Worm (Caenorhabditis elegans): ENCODE measurements around the gene mdh-2.

Gene mdh-2

DNA sequence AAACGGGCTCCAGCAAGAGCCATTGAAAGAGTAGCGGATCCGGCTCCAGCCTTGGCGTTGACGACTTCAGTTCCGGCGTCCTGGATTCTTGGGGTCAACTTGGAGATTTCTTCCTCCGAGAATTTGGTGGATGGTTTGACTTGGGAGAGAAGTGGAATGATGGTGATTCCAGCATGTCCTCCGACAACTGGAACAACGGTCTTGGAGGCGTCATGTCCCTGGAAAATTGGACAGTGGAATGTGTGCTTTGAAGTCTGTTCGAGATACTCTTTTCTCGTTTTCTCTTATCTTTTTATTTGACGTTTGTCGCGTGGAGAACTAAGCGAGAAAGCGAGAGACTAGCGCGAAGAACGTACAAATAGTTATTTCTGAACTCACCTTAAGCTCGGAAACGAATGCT lies 839 bp downstream of the mdh-2 start:
- TF ChIP-seq daf-19 (GFP tag; conservative IDR thresholded peaks at IDR 0.05) (no peak), dpl-1 (GFP tag; optimal IDR thresholded peaks at IDR 0.05) (no peak), tra-1 (GFP tag; IDR thresholded peaks at IDR 0.05) (no peak), set-16 (GFP tag; IDR thresholded peaks at IDR 0.05) (peak; percentile 15; the same call in 1 of the 2 replicates), F37D6.2 (tag; optimal IDR thresholded peaks at IDR 0.05) (no peak), zfp-3 (GFP tag; conservative IDR thresholded peaks at IDR 0.05) (0 out of 2 replicates have a peak, but pooled peaks have one; percentile 72), nhr-28 (tag; optimal IDR thresholded peaks at IDR 0.05) (peak; percentile 1), mxl-3 (GFP tag; optimal IDR thresholded peaks at IDR 0.05) (no peak), aha-1 (tag) (peak; percentile 45), lin-13 (GFP tag; optimal IDR thresholded peaks at IDR 0.05) (no peak), lim-7 (GFP tag; IDR thresholded peaks at IDR 0.05) (0 out of 2 replicates have a peak, but pooled peaks have one; percentile 23)

DNA sequence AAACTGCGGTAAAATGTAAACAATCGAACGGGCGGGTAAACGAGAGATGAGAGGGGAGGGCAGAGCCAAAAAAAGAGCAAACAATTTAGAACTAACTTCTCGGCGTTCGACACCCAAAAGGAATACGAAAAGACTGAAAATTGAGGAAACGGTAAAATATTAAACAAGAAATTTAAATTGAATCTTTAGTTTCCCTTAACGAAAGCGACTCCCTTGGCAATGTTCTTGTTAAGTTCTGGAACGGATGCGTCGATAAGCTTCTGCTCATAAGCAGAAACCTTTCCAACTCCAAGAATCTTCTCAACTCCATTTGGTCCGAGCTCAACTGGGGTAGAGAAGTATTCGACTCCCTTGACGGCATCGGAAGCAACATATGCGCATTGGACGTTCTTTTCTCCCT lies 1.3 kb downstream of the mdh-2 start:
- no peak for TF ChIP-seq pha-4 (GFP tag; IDR thresholded peaks at IDR 0.05)
- no peak for TF ChIP-seq pha-4 (tag; optimal IDR thresholded peaks at IDR 0.05)
- TF ChIP-seq fkh-10 (GFP tag; optimal IDR thresholded peaks at IDR 0.05) = no peak
- TF ChIP-seq hlh-30 (tag; optimal IDR thresholded peaks at IDR 0.05; ENCODE audit: insufficient read depth) = no peak
- no peak for TF ChIP-seq Y75B8A.6 (GFP tag; IDR thresholded peaks at IDR 0.05)
- TF ChIP-seq nhr-77 (tag; optimal IDR thresholded peaks at IDR 0.05) = no peak
- no peak for TF ChIP-seq spr-3 (GFP tag; optimal IDR thresholded peaks at IDR 0.05)
- TF ChIP-seq sdz-12 (GFP tag; optimal IDR thresholded peaks at IDR 0.05) = no peak
- no peak for TF ChIP-seq mxl-3 (GFP tag; optimal IDR thresholded peaks at IDR 0.05)
- no peak for TF ChIP-seq saeg-2 (GFP tag; IDR thresholded peaks at IDR 0.05)
- no peak for TF ChIP-seq dmd-9 (GFP tag; IDR thresholded peaks at IDR 0.05)
- TF ChIP-seq ceh-28 (tag; optimal IDR thresholded peaks at IDR 0.05) = no peak
- no peak for TF ChIP-seq ztf-11 (tag; optimal IDR thresholded peaks at IDR 0.05)
- TF ChIP-seq F44E2.7 (GFP tag; IDR thresholded peaks at IDR 0.05) = no peak
- no peak for TF ChIP-seq nhr-102 (tag; optimal IDR thresholded peaks at IDR 0.05)
- no peak for TF ChIP-seq spr-1 (tag; optimal IDR thresholded peaks at IDR 0.05)
- no peak for TF ChIP-seq unc-130 (GFP tag; optimal IDR thresholded peaks at IDR 0.05)
- no peak for TF ChIP-seq lsy-2 (tag; optimal IDR thresholded peaks at IDR 0.05)
- no peak for TF ChIP-seq lir-3 (tag; optimal IDR thresholded peaks at IDR 0.05)
- no peak for TF ChIP-seq ctbp-1 (GFP tag; IDR thresholded peaks at IDR 0.05)

DNA sequence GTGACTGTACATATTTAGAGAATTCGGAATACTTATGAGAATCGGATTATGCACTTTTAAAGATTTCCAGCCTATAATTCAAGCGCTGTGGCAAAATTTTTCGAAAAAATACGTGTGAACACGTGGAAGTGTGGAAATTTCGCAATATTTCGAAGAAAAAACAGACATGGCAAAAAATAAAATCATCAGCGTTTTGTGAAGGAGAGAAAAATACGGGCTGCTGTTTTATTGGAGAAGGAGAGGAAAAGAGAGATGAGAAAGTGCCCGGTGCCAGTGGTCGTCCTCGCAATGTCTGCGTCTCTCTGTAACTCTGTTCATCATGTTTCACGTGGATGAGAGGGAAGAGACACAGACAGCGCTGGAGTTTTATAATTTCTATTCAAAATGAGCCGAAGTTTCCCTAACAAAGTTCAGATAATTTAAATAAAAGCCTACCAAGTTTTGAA lies 1.9 kb downstream of the mdh-2 start:
- TF ChIP-seq snpc-1.2 (GFP tag; IDR thresholded peaks at IDR 0.05) = no peak
- 0 out of 4 replicates have a peak, but pooled peaks have one; percentile 21 to 57 for TF ChIP-seq madf-5 (GFP tag; IDR thresholded peaks at IDR 0.05)
- peak; percentile 27 for TF ChIP-seq spr-3 (GFP tag; optimal IDR thresholded peaks at IDR 0.05)
- TF ChIP-seq zip-2 (tag; optimal IDR thresholded peaks at IDR 0.05) = no peak
- TF ChIP-seq fkh-10 (GFP tag; optimal IDR thresholded peaks at IDR 0.05) = no peak
- TF ChIP-seq hlh-11 (tag; optimal IDR thresholded peaks at IDR 0.05) = peak; percentile 86
- no peak for TF ChIP-seq dmd-8 (GFP tag; IDR thresholded peaks at IDR 0.05)
- peak; percentile 67 for TF ChIP-seq T20F7.1 (GFP tag; optimal IDR thresholded peaks at IDR 0.05)
- TF ChIP-seq mes-2 (tag; optimal IDR thresholded peaks at IDR 0.05; ENCODE audit: poor library complexity, severe bottlenecking) = peak; percentile 86
- TF ChIP-seq jun-1 (tag; optimal IDR thresholded peaks at IDR 0.05) = peak; percentile 10
- TF ChIP-seq F26F4.8 (GFP tag; conservative IDR thresholded peaks at IDR 0.05) = no peak
- TF ChIP-seq fos-1 (tag; optimal IDR thresholded peaks at IDR 0.05) = no peak
- no peak for TF ChIP-seq daf-8 (GFP tag; IDR thresholded peaks at IDR 0.05)
- TF ChIP-seq ceh-20 (GFP tag; IDR thresholded peaks at IDR 0.05) = peak; percentile 61
- TF ChIP-seq unc-39 (tag; optimal IDR thresholded peaks at IDR 0.05) = no peak
- TF ChIP-seq madf-9 (GFP tag; conservative IDR thresholded peaks at IDR 0.05) = no peak
- peak; percentile 54 for TF ChIP-seq sdz-12 (GFP tag; optimal IDR thresholded peaks at IDR 0.05)
- TF ChIP-seq aly-2 (tag; optimal IDR thresholded peaks at IDR 0.05) = no peak
- TF ChIP-seq hif-1 (tag; optimal IDR thresholded peaks at IDR 0.05) = peak in 1 of 2 experiments; percentile 75
- TF ChIP-seq lin-38 (GFP tag; IDR thresholded peaks at IDR 0.05) = peak; percentile 83
- peak; percentile 87 for TF ChIP-seq mep-1 (tag; optimal IDR thresholded peaks at IDR 0.05)
- TF ChIP-seq F10B5.3 (tag; optimal IDR thresholded peaks at IDR 0.05) = no peak
- no peak; the same call in 1 of the 2 replicates for TF ChIP-seq Y48G9A.11 (GFP tag; IDR thresholded peaks at IDR 0.05)

Data from whole organism, L4 larva.